Worm (Caenorhabditis elegans) whole organism, young adult: Measurements from ENCODE around the gene clec-165.

ENCODE experiments used
- K12H6.12 ChIP-seq: fragments of 200-800 bp; sonication (Bioruptor generic); optimal IDR thresholded peaks from 2 replicates; lab custom pipeline; 2018; ENCODE audit warnings: mild to moderate bottlenecking, missing genetic modification characterization, missing compliant biosample characterization
- akir-1 ChIP-seq: fragments of 200-800 bp; sonication (Bioruptor generic); optimal IDR thresholded peaks from 2 replicates; lab custom pipeline; 2018; ENCODE audit warnings: mild to moderate bottlenecking, missing genetic modification characterization, moderate library complexity, missing compliant biosample characterization
- athp-1 ChIP-seq: sonication (generic microtip); optimal IDR thresholded peaks from 2 replicates; lab custom pipeline; 2017; ENCODE audit warnings: mild to moderate bottlenecking, missing genetic modification characterization, missing compliant biosample characterization
- egl-44 ChIP-seq: fragments of 200-800 bp; sonication (Bioruptor generic); IDR thresholded peaks from 2 replicates; pipeline ENCODE4 v1.3.6; 2022; ENCODE audit warnings: missing genetic modification reagents, missing genetic modification characterization, missing compliant biosample characterization
- lin-35 ChIP-seq, 3 experiments: fragments of 150-350 bp in 2 of 3; sonication (generic microtip) in 1 of 3; optimal IDR thresholded peaks; 2 replicates each; lab custom pipeline; 2014 to 2018; ENCODE audit warnings: missing biosample characterization in 3 of 3, missing genetic modification characterization in 3 of 3, missing genetic modification reagents in 3 of 3
- mel-28 ChIP-seq: sonication (generic microtip); optimal IDR thresholded peaks from 2 replicates; lab custom pipeline; 2016; ENCODE audit warnings: borderline replicate concordance, mild to moderate bottlenecking, missing genetic modification characterization, missing compliant biosample characterization
- sdz-38 ChIP-seq: sonication (generic microtip); optimal IDR thresholded peaks from 2 replicates; lab custom pipeline; 2016; ENCODE audit warnings: missing genotype, missing genetic modification characterization, missing compliant biosample characterization
- snpc-4 ChIP-seq, 5 experiments: fragments of 150-350 bp in 1 of 5; sonication (generic microtip) in 4 of 5; optimal IDR thresholded peaks; 2 replicates each; lab custom pipeline; 2014 to 2018; ENCODE audit warnings: missing genetic modification characterization in 5 of 5, missing biosample characterization in 3 of 5, antibody characterized with exemption in 2 of 5, mild to moderate bottlenecking in 2 of 5, missing compliant biosample characterization in 2 of 5, missing genotype in 2 of 5, moderate library complexity in 2 of 5, missing genetic modification reagents in 1 of 5
- zfh-2 ChIP-seq: fragments of 200-800 bp; sonication (Bioruptor generic); conservative IDR thresholded peaks from 2 replicates; pipeline ENCODE4 v1.3.6; 2022; ENCODE audit warnings: missing genetic modification reagents, missing genetic modification characterization, missing compliant biosample characterization
- zim-3 ChIP-seq: sonication (generic microtip); optimal IDR thresholded peaks from 2 replicates; lab custom pipeline; 2017; ENCODE audit warnings: mild to moderate bottlenecking, missing genetic modification characterization, moderate library complexity, missing compliant biosample characterization

The clec-165 gene

DNA sequence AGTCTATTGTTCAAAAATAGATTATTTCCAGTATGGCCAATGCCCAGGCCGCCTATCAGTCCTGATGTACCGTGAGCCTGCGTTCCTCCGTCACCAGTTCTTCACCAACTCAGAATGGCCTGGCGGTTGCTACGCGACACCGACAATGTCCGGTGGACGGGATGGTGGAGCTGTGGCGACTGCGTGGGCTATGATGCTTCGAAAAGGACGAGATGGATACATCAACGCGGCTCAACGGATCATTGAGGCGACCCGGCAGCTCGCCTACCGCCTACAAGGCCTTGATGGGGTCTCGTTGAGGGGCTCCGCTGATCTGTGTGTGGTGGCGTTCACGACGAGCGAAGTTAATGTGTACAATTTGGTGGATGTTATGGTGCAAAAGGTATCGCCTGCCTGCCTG, 47.2 kb downstream of the clec-165 start:
- no peak for TF ChIP-seq K12H6.12 (tag; lab: Kevin White, UChicago)
- no peak for TF ChIP-seq zim-3 (tag; lab: Kevin White, UChicago)
- no peak for TF ChIP-seq athp-1 (tag; lab: Kevin White, UChicago)
- no peak for TF ChIP-seq snpc-4 (GFP tag; optimal IDR thresholded peaks at IDR 0.05; lab: Kevin White, UChicago)
- TF ChIP-seq snpc-4 (tag; optimal IDR thresholded peaks at IDR 0.05; lab: Kevin White, UChicago): no peak
- TF ChIP-seq zfh-2 (GFP tag; lab: Robert Waterston, UW): peak; percentile 60; the same call in 1 of the 2 replicates
- TF ChIP-seq egl-44 (GFP tag; lab: Robert Waterston, UW): 0 out of 2 replicates have a peak, but pooled peaks have one; percentile 13
- TF ChIP-seq lin-35 (GFP tag; optimal IDR thresholded peaks at IDR 0.05; lab: Kevin White, UChicago): no peak
- TF ChIP-seq sdz-38: no peak
- no peak for TF ChIP-seq mel-28 (tag; lab: Kevin White, UChicago)
- no peak for TF ChIP-seq akir-1 (GFP tag; lab: Kevin White, UChicago)
